Worm (Caenorhabditis elegans): ENCODE results near the gene tomm-70.

DNA sequence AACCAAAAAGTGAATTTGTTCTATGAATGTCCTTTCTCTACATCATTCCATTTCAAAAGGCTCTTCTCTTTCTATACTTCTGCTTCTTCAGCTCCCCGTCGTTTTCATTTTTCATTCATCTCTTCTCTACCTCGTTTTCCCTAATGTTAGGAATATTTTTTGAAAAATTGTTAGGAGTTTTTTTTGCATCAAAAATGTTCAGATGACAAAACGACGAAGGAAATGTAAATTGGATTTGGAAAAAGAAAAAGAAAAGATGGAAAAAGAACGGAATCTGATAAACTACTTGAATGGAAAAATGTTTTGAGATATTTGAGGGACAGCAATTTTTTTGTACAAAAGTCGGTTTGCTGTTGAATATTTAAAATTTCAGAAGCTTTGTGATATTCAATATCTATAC, 9.8 kb downstream of the tomm-70 start:
- TF ChIP-seq med-1 (GFP tag; optimal IDR thresholded peaks at IDR 0.05; ENCODE audit: insufficient read depth) (no peak), tab-1 (GFP tag; IDR thresholded peaks at IDR 0.05) (no peak)

All from whole organism, midembryonic.